Fruit fly (Drosophila melanogaster) whole organism, embryonic: ENCODE results near the gene superdeath.

Source experiments
- B-H1 ChIP-seq: fragments of 200-800 bp; sonication (Bioruptor generic); IDR thresholded peaks from 3 replicates; pipeline ENCODE4 v1.3.6; 2022; ENCODE audit warnings: missing biosample characterization, missing genetic modification characterization
- BtbVII ChIP-seq: fragments of 200-800 bp; sonication (Bioruptor generic); optimal IDR thresholded peaks from 3 replicates; lab custom pipeline; 2017; ENCODE audit warnings: missing biosample characterization, mild to moderate bottlenecking, missing genetic modification characterization
- CG10147 ChIP-seq: fragments of 200-800 bp; sonication (Bioruptor generic); optimal IDR thresholded peaks from 2 replicates; lab custom pipeline; 2019; ENCODE audit warnings: missing biosample characterization, mild to moderate bottlenecking, missing genetic modification characterization, moderate library complexity
- CG10959 ChIP-seq: fragments of 200-800 bp; sonication (Bioruptor generic); IDR thresholded peaks from 2 replicates; pipeline ENCODE4 v1.3.6; 2022; ENCODE audit warnings: missing biosample characterization, missing genetic modification characterization
- CG11456 ChIP-seq: fragments of 200-800 bp; sonication (Bioruptor generic); IDR thresholded peaks from 3 replicates; pipeline ENCODE4 v1.3.6; 2022; ENCODE audit warnings: missing biosample characterization, missing genetic modification characterization
- CG1233 ChIP-seq: fragments of 200-800 bp; sonication (Bioruptor generic); optimal IDR thresholded peaks from 4 replicates; lab custom pipeline; 2018; ENCODE audit warnings: missing biosample characterization, mild to moderate bottlenecking, missing genetic modification characterization
- CG13296 ChIP-seq: fragments of 200-800 bp; sonication (Bioruptor generic); optimal IDR thresholded peaks from 3 replicates; lab custom pipeline; 2018; ENCODE audit warnings: missing biosample characterization, mild to moderate bottlenecking, missing genetic modification characterization
- CG14050 ChIP-seq: fragments of 200-800 bp; sonication (Bioruptor generic); IDR thresholded peaks from 3 replicates; pipeline ENCODE4 v1.3.6; 2022; ENCODE audit warnings: missing biosample characterization, missing genetic modification characterization
- CG15514 ChIP-seq: fragments of 200-800 bp; sonication (Bioruptor generic); optimal IDR thresholded peaks from 3 replicates; lab custom pipeline; 2017; ENCODE audit warnings: missing biosample characterization, missing genetic modification characterization, mild to moderate bottlenecking, moderate library complexity, missing genetic modification reagents
- CG17361 ChIP-seq: fragments of 200-800 bp; sonication (Bioruptor generic); IDR thresholded peaks from 3 replicates; pipeline ENCODE4 v1.3.6; 2022; ENCODE audit warnings: missing biosample characterization, missing genetic modification characterization
- CG32772 ChIP-seq: fragments of 200-800 bp; sonication (Bioruptor generic); IDR thresholded peaks from 2 replicates; pipeline ENCODE4 v1.3.6; 2022; ENCODE audit warnings: missing biosample characterization, missing genetic modification characterization
- CG3281 ChIP-seq: fragments of 200-800 bp; sonication (Bioruptor generic); optimal IDR thresholded peaks from 3 replicates; lab custom pipeline; 2017; ENCODE audit warnings: missing biosample characterization, mild to moderate bottlenecking, missing genetic modification characterization
- CG6272 ChIP-seq: fragments of 200-800 bp; sonication (Bioruptor generic); IDR thresholded peaks from 2 replicates; pipeline ENCODE4 v1.3.6; 2022; ENCODE audit warnings: missing biosample characterization, missing genetic modification characterization
- CG6854 ChIP-seq: fragments of 200-800 bp; sonication (Bioruptor generic); optimal IDR thresholded peaks from 3 replicates; lab custom pipeline; 2017; ENCODE audit warnings: missing biosample characterization, mild to moderate bottlenecking, missing genetic modification characterization
- CG7372 ChIP-seq: fragments of 200-800 bp; sonication (Bioruptor generic); IDR thresholded peaks from 2 replicates; pipeline ENCODE4 v1.3.6; 2022; ENCODE audit warnings: missing biosample characterization, missing genetic modification characterization
- CG7839 ChIP-seq: fragments of 200-800 bp; sonication (Bioruptor generic); optimal IDR thresholded peaks from 3 replicates; lab custom pipeline; 2018; ENCODE audit warnings: missing biosample characterization, mild to moderate bottlenecking, missing genetic modification characterization, moderate library complexity
- CG7928 ChIP-seq: fragments of 200-800 bp; sonication (Bioruptor generic); optimal IDR thresholded peaks from 2 replicates; lab custom pipeline; 2017; ENCODE audit warnings: missing biosample characterization, mild to moderate bottlenecking, missing genetic modification characterization
- CG9727 ChIP-seq: fragments of 200-800 bp; sonication (Bioruptor generic); optimal IDR thresholded peaks from 3 replicates; lab custom pipeline; 2017; ENCODE audit warnings: missing biosample characterization, mild to moderate bottlenecking, missing genetic modification characterization
- D ChIP-seq, 2 experiments: fragments of 200-800 bp in 1 of 2; fragments of >200 bp in 1 of 2; sonication (Bioruptor generic) in 1 of 2; optimal IDR thresholded peaks; 2 replicates in 1 of 2; 3 replicates in 1 of 2; lab custom pipeline; 2017; ENCODE audit warnings: mild to moderate bottlenecking in 1 of 2, missing biosample characterization in 1 of 2, missing genetic modification characterization in 1 of 2, missing genetic modification reagents in 1 of 2
- Dbx ChIP-seq: fragments of 200-800 bp; sonication (Bioruptor generic); IDR thresholded peaks from 3 replicates; pipeline ENCODE4 v1.3.6; 2022; ENCODE audit warnings: missing biosample characterization, missing genetic modification characterization
- E2f1 ChIP-seq: fragments of 200-800 bp; sonication (Bioruptor generic); IDR thresholded peaks from 2 replicates; pipeline ENCODE4 v1.3.6; 2022; ENCODE audit warnings: missing biosample characterization, missing genetic modification characterization
- Fer1 ChIP-seq: fragments of 200-800 bp; sonication (Bioruptor generic); optimal IDR thresholded peaks from 2 replicates; lab custom pipeline; 2017; ENCODE audit warnings: missing biosample characterization, mild to moderate bottlenecking, missing genetic modification characterization
- HLH3B ChIP-seq: fragments of 200-800 bp; sonication (Bioruptor generic); IDR thresholded peaks from 2 replicates; pipeline ENCODE4 v1.3.6; 2022; ENCODE audit warnings: missing biosample characterization, missing genetic modification characterization
- Jarid2 ChIP-seq: fragments of 200-800 bp; sonication (Bioruptor generic); optimal IDR thresholded peaks from 3 replicates; lab custom pipeline; 2017; ENCODE audit warnings: mild to moderate bottlenecking, missing biosample characterization, missing genetic modification reagents, missing genetic modification characterization
- Mrtf ChIP-seq: fragments of 200-800 bp; sonication (Bioruptor generic); IDR thresholded peaks from 3 replicates; pipeline ENCODE4 v1.3.6; 2022; ENCODE audit warnings: missing biosample characterization, missing genetic modification characterization
- NFAT ChIP-seq: fragments of 200-800 bp; sonication (Bioruptor generic); IDR thresholded peaks from 2 replicates; pipeline ENCODE4 v1.3.6; 2022; ENCODE audit warnings: missing biosample characterization, missing genetic modification characterization
- Six4 ChIP-seq: fragments of 200-800 bp; sonication (Bioruptor generic); optimal IDR thresholded peaks from 2 replicates; lab custom pipeline; 2016; ENCODE audit warnings: missing biosample characterization, missing genetic modification characterization
- Sox100B ChIP-seq: fragments of 200-800 bp; sonication (Bioruptor generic); optimal IDR thresholded peaks from 3 replicates; lab custom pipeline; 2018; ENCODE audit warnings: missing biosample characterization, mild to moderate bottlenecking, missing genetic modification characterization
- Ssrp ChIP-seq: fragments of 200-800 bp; sonication (Bioruptor generic); optimal IDR thresholded peaks from 2 replicates; lab custom pipeline; 2018; ENCODE audit warnings: missing biosample characterization, mild to moderate bottlenecking, missing genetic modification characterization, moderate library complexity
- Xrp1 ChIP-seq: fragments of 200-800 bp; sonication (Bioruptor generic); IDR thresholded peaks from 2 replicates; pipeline ENCODE4 v1.3.6; 2022; ENCODE audit warnings: missing biosample characterization, missing genetic modification characterization
- bab2 ChIP-seq: fragments of 200-800 bp; sonication (Bioruptor generic); optimal IDR thresholded peaks from 2 replicates; lab custom pipeline; 2016; ENCODE audit warnings: missing biosample characterization, missing genetic modification characterization
- bsh ChIP-seq, 2 experiments: fragments of 200-800 bp; sonication (Bioruptor generic); optimal IDR thresholded peaks; 2 replicates each; lab custom pipeline; 2017 to 2018; ENCODE audit warnings: mild to moderate bottlenecking in 2 of 2, missing biosample characterization in 2 of 2, missing genetic modification characterization in 2 of 2, moderate library complexity in 1 of 2
- cato ChIP-seq: fragments of 200-800 bp; sonication (Bioruptor generic); optimal IDR thresholded peaks from 2 replicates; lab custom pipeline; 2016; ENCODE audit warnings: missing biosample characterization, missing genetic modification characterization, borderline replicate concordance
- caup ChIP-seq: fragments of 200-800 bp; sonication (Bioruptor generic); optimal IDR thresholded peaks from 3 replicates; lab custom pipeline; 2017; ENCODE audit warnings: missing biosample characterization, mild to moderate bottlenecking, missing genetic modification characterization, moderate library complexity; ENCODE audit not compliant: severe bottlenecking
- chif ChIP-seq, 2 experiments: fragments of 200-800 bp; sonication (Bioruptor generic); optimal IDR thresholded peaks; 3 replicates each; lab custom pipeline; 2016; ENCODE audit warnings: missing biosample characterization in 2 of 2, missing genetic modification characterization in 2 of 2
- disco-r ChIP-seq: fragments of 200-800 bp; sonication (Bioruptor generic); optimal IDR thresholded peaks from 2 replicates; lab custom pipeline; 2016; ENCODE audit warnings: missing biosample characterization, missing genetic modification characterization
- ftz-f1 ChIP-seq: fragments of 200-800 bp; sonication (Bioruptor generic); optimal IDR thresholded peaks from 2 replicates; lab custom pipeline; 2016; ENCODE audit warnings: missing biosample characterization, missing genetic modification characterization
- gce ChIP-seq: fragments of 200-800 bp; sonication (Bioruptor generic); IDR thresholded peaks from 3 replicates; pipeline ENCODE4 v1.3.6; 2022; ENCODE audit warnings: missing biosample characterization, missing genetic modification characterization
- hkb ChIP-seq, 2 experiments: fragments of 200-800 bp in 1 of 2; fragments of >200 bp in 1 of 2; sonication (Bioruptor generic) in 1 of 2; IDR thresholded peaks in 1 of 2; optimal IDR thresholded peaks in 1 of 2; 2 replicates each; pipeline versions ENCODE4 v1.3.6 to Lab custom; 2017 to 2022; ENCODE audit warnings: missing biosample characterization in 1 of 2, missing genetic modification characterization in 1 of 2
- ind ChIP-seq: fragments of 200-800 bp; sonication (Bioruptor generic); optimal IDR thresholded peaks from 3 replicates; lab custom pipeline; 2016; ENCODE audit warnings: missing biosample characterization, missing genetic modification characterization
- lmd ChIP-seq: fragments of 200-800 bp; sonication (Bioruptor generic); IDR thresholded peaks from 2 replicates; pipeline ENCODE4 v1.3.6; 2022; ENCODE audit warnings: missing biosample characterization, missing genetic modification characterization
- oc ChIP-seq: fragments of 200-800 bp; sonication (Bioruptor generic); optimal IDR thresholded peaks from 2 replicates; lab custom pipeline; 2018; ENCODE audit warnings: missing biosample characterization, mild to moderate bottlenecking, missing genetic modification characterization, moderate library complexity
- onecut ChIP-seq: fragments of 200-800 bp; sonication (Bioruptor generic); IDR thresholded peaks from 2 replicates; pipeline ENCODE4 v1.3.6; 2022; ENCODE audit warnings: missing biosample characterization, missing genetic modification characterization
- otp ChIP-seq: fragments of 200-800 bp; sonication (Bioruptor generic); IDR thresholded peaks from 3 replicates; pipeline ENCODE4, ENCODE4 v1.3.6; 2022; ENCODE audit warnings: missing biosample characterization, missing genetic modification characterization
- repo ChIP-seq: fragments of 200-800 bp; sonication (Bioruptor generic); optimal IDR thresholded peaks from 2 replicates; lab custom pipeline; 2016; ENCODE audit warnings: missing biosample characterization, missing genetic modification characterization
- sens ChIP-seq: fragments of 200-800 bp; sonication (Bioruptor generic); peaks from one replicate; lab custom pipeline; 2016; ENCODE audit warnings: missing biosample characterization, missing genetic modification characterization
- tgo ChIP-seq: fragments of 200-800 bp; sonication (Bioruptor generic); IDR thresholded peaks from 3 replicates; pipeline ENCODE4 v1.3.6; 2022; ENCODE audit warnings: missing biosample characterization, missing genetic modification characterization
- unc-4 ChIP-seq: fragments of 200-800 bp; sonication (Bioruptor generic); IDR thresholded peaks from 2 replicates; pipeline ENCODE4 v1.3.6; 2022; ENCODE audit warnings: missing biosample characterization, missing genetic modification characterization; ENCODE audit not compliant: partially characterized antibody
- z ChIP-seq: fragments of 200-800 bp; sonication (Bioruptor generic); IDR thresholded peaks from 3 replicates; pipeline ENCODE4 v1.3.6; 2022; ENCODE audit warnings: missing biosample characterization, missing genetic modification characterization

The superdeath gene

dm6 chr3R:29089662-29090007 lies 48.8 kb upstream of the superdeath start:
- TF ChIP-seq CG9727 (GFP tag; lab: Kevin White, UChicago) (peak; percentile 20), ftz-f1 (GFP tag; lab: Kevin White, UChicago) (peak; percentile 35), CG10147 (GFP tag; lab: Kevin White, UChicago) (peak; percentile 31), lmd (GFP tag; lab: Robert Waterston, UW) (peak; percentile 73), caup (GFP tag; lab: Kevin White, UChicago) (peak; percentile 29), bsh (GFP tag; optimal IDR thresholded peaks at IDR 0.05; lab: Kevin White, UChicago) (no peak), CG11456 (0 out of 3 replicates have a peak, but pooled peaks have one; percentile 41), Six4 (GFP tag; lab: Kevin White, UChicago) (peak; percentile 44), B-H1 (peak; percentile 30; the same call in 2 of the 3 replicates), CG32772 (GFP tag; lab: Robert Waterston, UW) (peak; percentile 55; the same call in 1 of the 2 replicates), CG14050 (0 out of 3 replicates have a peak, but pooled peaks have one; percentile 10), z (GFP tag; lab: Robert Waterston, UW) (no peak), CG17361 (GFP tag; lab: Robert Waterston, UW) (peak; percentile 52; the same call in 1 of the 3 replicates), disco-r (GFP tag; lab: Kevin White, UChicago) (no peak), Sox100B (GFP tag; lab: Kevin White, UChicago) (peak; percentile 41), Fer1 (GFP tag; lab: Kevin White, UChicago) (peak; percentile 75), CG6854 (GFP tag; lab: Kevin White, UChicago) (peak; percentile 50), tgo (GFP tag; lab: Robert Waterston, UW) (peak; percentile 59; the same call in 2 of the 3 replicates), CG6272 (peak; percentile 35; the same call in 1 of the 2 replicates), sens (GFP tag; lab: Kevin White, UChicago) (no peak), CG3281 (peak; percentile 66), ind (GFP tag; lab: Kevin White, UChicago) (peak; percentile 66), HLH3B (GFP tag; lab: Robert Waterston, UW) (peak; percentile 35; the same call in 1 of the 2 replicates), oc (peak; percentile 26), gce (no peak), CG13296 (peak; percentile 62), Mrtf (GFP tag; lab: Robert Waterston, UW) (peak; percentile 59; the same call in 2 of the 3 replicates), NFAT (GFP tag; lab: Robert Waterston, UW) (peak; percentile 28; the same call in 1 of the 2 replicates), otp (GFP tag; lab: Robert Waterston, UW) (no peak), hkb (optimal IDR thresholded peaks at IDR 0.05; lab: Kevin White, UChicago) (no peak), hkb (GFP tag; IDR thresholded peaks at IDR 0.05; lab: Robert Waterston, UW) (peak; percentile 73; the same call in 1 of the 2 replicates), onecut (peak; percentile 6; the same call in 1 of the 2 replicates), Ssrp (tag; lab: Kevin White, UChicago) (no peak), CG7839 (tag; lab: Kevin White, UChicago) (peak; percentile 35), E2f1 (peak; percentile 36; the same call in 1 of the 2 replicates), CG7928 (GFP tag; lab: Kevin White, UChicago) (no peak), unc-4 (no peak), CG15514 (GFP tag; lab: Kevin White, UChicago) (peak; percentile 41), bab2 (peak; percentile 56), CG10959 (GFP tag; lab: Robert Waterston, UW) (no peak), Xrp1 (peak; percentile 71), cato (GFP tag; lab: Kevin White, UChicago) (no peak), Dbx (GFP tag; lab: Robert Waterston, UW) (0 out of 3 replicates have a peak, but pooled peaks have one; percentile 21), repo (GFP tag; lab: Kevin White, UChicago) (peak; percentile 4), chif (GFP tag; optimal IDR thresholded peaks at IDR 0.05; lab: Kevin White, UChicago) (peak in 1 of 2 experiments; percentile 41), CG1233 (GFP tag; lab: Kevin White, UChicago) (peak; percentile 40), BtbVII (GFP tag; lab: Kevin White, UChicago) (peak; percentile 48), Jarid2 (GFP tag; lab: Kevin White, UChicago) (peak; percentile 33), CG7372 (0 out of 2 replicates have a peak, but pooled peaks have one; percentile 32), D (optimal IDR thresholded peaks at IDR 0.05; lab: Kevin White, UChicago) (no peak), D (GFP tag; optimal IDR thresholded peaks at IDR 0.05; lab: Kevin White, UChicago) (no peak)
